Fruit fly (Drosophila melanogaster) whole organism, embryonic: ENCODE data around the gene Dmtn.

Source experiments
- Awh ChIP-seq: fragments of 200-800 bp; sonication (Bioruptor generic); IDR thresholded peaks from 2 replicates; pipeline ENCODE4, ENCODE4 v1.3.6; 2022; ENCODE audit warnings: missing biosample characterization, missing genetic modification characterization
- CG10267 ChIP-seq: fragments of 200-800 bp; sonication (Bioruptor generic); optimal IDR thresholded peaks from 2 replicates; lab custom pipeline; 2018; ENCODE audit warnings: missing biosample characterization, mild to moderate bottlenecking, missing genetic modification characterization, moderate library complexity
- CG11247 ChIP-seq: fragments of 200-800 bp; sonication (Bioruptor generic); IDR thresholded peaks from 2 replicates; pipeline ENCODE4 v1.3.6; 2022; ENCODE audit warnings: missing biosample characterization, missing genetic modification characterization
- CG11504 ChIP-seq: fragments of 200-800 bp; sonication (Bioruptor generic); optimal IDR thresholded peaks from 3 replicates; lab custom pipeline; 2019; ENCODE audit warnings: missing biosample characterization, mild to moderate bottlenecking, missing genetic modification characterization, moderate library complexity
- CG13775 ChIP-seq: fragments of 200-800 bp; sonication (Bioruptor generic); optimal IDR thresholded peaks from 3 replicates; lab custom pipeline; 2017; ENCODE audit warnings: missing biosample characterization, mild to moderate bottlenecking, missing genetic modification characterization
- CG15479 ChIP-seq: fragments of 200-800 bp; sonication (Bioruptor generic); optimal IDR thresholded peaks from 3 replicates; lab custom pipeline; 2019; ENCODE audit warnings: missing biosample characterization, mild to moderate bottlenecking, missing genetic modification characterization, moderate library complexity
- CG17385 ChIP-seq: fragments of 200-800 bp; sonication (Bioruptor generic); optimal IDR thresholded peaks from 3 replicates; lab custom pipeline; 2018; ENCODE audit warnings: missing biosample characterization, mild to moderate bottlenecking, missing genetic modification characterization
- CG2116 ChIP-seq: fragments of 200-800 bp; sonication (Bioruptor generic); optimal IDR thresholded peaks from 3 replicates; lab custom pipeline; 2018; ENCODE audit warnings: missing biosample characterization, mild to moderate bottlenecking, missing genetic modification characterization
- CG2889 ChIP-seq: fragments of 200-800 bp; sonication (Bioruptor generic); IDR thresholded peaks from 3 replicates; pipeline ENCODE4 v1.3.6; 2022; ENCODE audit warnings: missing biosample characterization, missing genetic modification characterization
- CG3065 ChIP-seq: fragments of 200-800 bp; sonication (Bioruptor generic); optimal IDR thresholded peaks from 2 replicates; lab custom pipeline; 2016; ENCODE audit warnings: missing biosample characterization, missing genetic modification characterization
- CG3163 ChIP-seq: fragments of 200-800 bp; sonication (Bioruptor generic); optimal IDR thresholded peaks from 3 replicates; lab custom pipeline; 2016; ENCODE audit warnings: missing biosample characterization, missing genetic modification characterization
- CG33557 ChIP-seq: fragments of 200-800 bp; sonication (Bioruptor generic); optimal IDR thresholded peaks from 2 replicates; lab custom pipeline; 2019; ENCODE audit warnings: missing biosample characterization, mild to moderate bottlenecking, missing genetic modification characterization, moderate library complexity
- CG3726 ChIP-seq: fragments of 200-800 bp; sonication (Bioruptor generic); IDR thresholded peaks from 3 replicates; pipeline ENCODE4, ENCODE4 v1.3.6; 2022; ENCODE audit warnings: missing biosample characterization, missing genetic modification characterization
- CG6254 ChIP-seq: fragments of 200-800 bp; sonication (Bioruptor generic); optimal IDR thresholded peaks from 3 replicates; lab custom pipeline; 2017; ENCODE audit warnings: mild to moderate bottlenecking, missing biosample characterization, missing genetic modification reagents, missing genetic modification characterization
- CG6654 ChIP-seq: fragments of 200-800 bp; sonication (Bioruptor generic); optimal IDR thresholded peaks from 2 replicates; lab custom pipeline; 2017; ENCODE audit warnings: missing biosample characterization, mild to moderate bottlenecking, missing genetic modification characterization
- CG6683 ChIP-seq: fragments of 200-800 bp; sonication (Bioruptor generic); optimal IDR thresholded peaks from 2 replicates; lab custom pipeline; 2017; ENCODE audit warnings: missing biosample characterization, mild to moderate bottlenecking, missing genetic modification characterization, missing genetic modification reagents
- CG7372 ChIP-seq: fragments of 200-800 bp; sonication (Bioruptor generic); IDR thresholded peaks from 2 replicates; pipeline ENCODE4 v1.3.6; 2022; ENCODE audit warnings: missing biosample characterization, missing genetic modification characterization
- CG7786 ChIP-seq: fragments of 200-800 bp; sonication (Bioruptor generic); optimal IDR thresholded peaks from 2 replicates; lab custom pipeline; 2016; ENCODE audit warnings: missing biosample characterization, missing genetic modification characterization
- CG8359 ChIP-seq: fragments of 200-800 bp; sonication (Bioruptor generic); optimal IDR thresholded peaks from 2 replicates; lab custom pipeline; 2017; ENCODE audit warnings: missing biosample characterization, mild to moderate bottlenecking, missing genetic modification characterization, borderline replicate concordance
- D19A ChIP-seq: fragments of 200-800 bp; optimal IDR thresholded peaks from 3 replicates; lab custom pipeline; 2019; ENCODE audit warnings: missing biosample characterization, mild to moderate bottlenecking, missing genetic modification characterization, moderate library complexity
- Doc3 ChIP-seq: fragments of 200-800 bp; sonication (Bioruptor generic); IDR thresholded peaks from 3 replicates; pipeline ENCODE4 v1.3.6; 2022; ENCODE audit warnings: missing biosample characterization, missing genetic modification characterization; ENCODE audit not compliant: partially characterized antibody
- Ets65A ChIP-seq: fragments of 200-800 bp; sonication (Bioruptor generic); peaks from one replicate; lab custom pipeline; 2016; ENCODE audit warnings: missing biosample characterization, missing genetic modification characterization
- Hr39 ChIP-seq: fragments of >200 bp; optimal IDR thresholded peaks from 2 replicates; lab custom pipeline; 2017
- MESR4 ChIP-seq: fragments of 200-800 bp; sonication (Bioruptor generic); optimal IDR thresholded peaks from 2 replicates; lab custom pipeline; 2018; ENCODE audit warnings: missing biosample characterization, mild to moderate bottlenecking, missing genetic modification characterization, moderate library complexity
- Six4 ChIP-seq: fragments of 200-800 bp; sonication (Bioruptor generic); optimal IDR thresholded peaks from 2 replicates; lab custom pipeline; 2016; ENCODE audit warnings: missing biosample characterization, missing genetic modification characterization
- Trl ChIP-seq, 3 experiments: fragments of >200 bp in 2 of 3; fragments of 200-800 bp in 1 of 3; sonication (Bioruptor generic) in 1 of 3; optimal IDR thresholded peaks; 2 replicates in 1 of 3; 3 replicates in 2 of 3; lab custom pipeline; 2016 to 2017; ENCODE audit warnings: missing biosample characterization in 1 of 3, missing genetic modification characterization in 1 of 3
- amos ChIP-seq: fragments of 200-800 bp; sonication (Bioruptor generic); IDR thresholded peaks from 2 replicates; pipeline ENCODE4 v1.3.6; 2022; ENCODE audit warnings: missing biosample characterization, missing genetic modification characterization; ENCODE audit not compliant: partially characterized antibody
- aop ChIP-seq: fragments of 200-800 bp; sonication (Bioruptor generic); IDR thresholded peaks from 2 replicates; pipeline ENCODE4 v1.3.6; 2022; ENCODE audit warnings: missing biosample characterization, missing genetic modification characterization
- ap ChIP-seq: fragments of 200-800 bp; sonication (Bioruptor generic); IDR thresholded peaks from 2 replicates; pipeline ENCODE4 v1.3.6; 2022; ENCODE audit warnings: missing biosample characterization, missing genetic modification characterization
- br ChIP-seq: fragments of >200 bp; optimal IDR thresholded peaks from 2 replicates; lab custom pipeline; 2017
- bsh ChIP-seq, 2 experiments: fragments of 200-800 bp; sonication (Bioruptor generic); optimal IDR thresholded peaks; 2 replicates each; lab custom pipeline; 2017 to 2018; ENCODE audit warnings: mild to moderate bottlenecking in 2 of 2, missing biosample characterization in 2 of 2, missing genetic modification characterization in 2 of 2, moderate library complexity in 1 of 2
- dpn ChIP-seq, 2 experiments: fragments of 200-800 bp; sonication (Bioruptor generic); optimal IDR thresholded peaks; 3 replicates each; lab custom pipeline; 2016; ENCODE audit warnings: missing biosample characterization in 2 of 2, missing genetic modification characterization in 2 of 2
- ems ChIP-seq: fragments of 200-800 bp; sonication (Bioruptor generic); optimal IDR thresholded peaks from 3 replicates; lab custom pipeline; 2016; ENCODE audit warnings: missing biosample characterization, missing genetic modification characterization
- eve ChIP-seq, 2 experiments: fragments of >200 bp; optimal IDR thresholded peaks; 2 replicates each; lab custom pipeline; 2017; ENCODE audit warnings: missing biosample characterization in 2 of 2, missing genetic modification characterization in 2 of 2
- exex ChIP-seq: fragments of 200-800 bp; sonication (Bioruptor generic); optimal IDR thresholded peaks from 4 replicates; lab custom pipeline; 2018; ENCODE audit warnings: missing biosample characterization, mild to moderate bottlenecking, missing genetic modification characterization, moderate library complexity
- eyg ChIP-seq: fragments of 200-800 bp; sonication (Bioruptor generic); optimal IDR thresholded peaks from 3 replicates; lab custom pipeline; 2016; ENCODE audit warnings: missing biosample characterization, missing genetic modification characterization
- ftz-f1 ChIP-seq: fragments of 200-800 bp; sonication (Bioruptor generic); optimal IDR thresholded peaks from 2 replicates; lab custom pipeline; 2016; ENCODE audit warnings: missing biosample characterization, missing genetic modification characterization
- gt ChIP-seq: fragments of 200-800 bp; sonication (Bioruptor generic); IDR thresholded peaks from 2 replicates; pipeline ENCODE4 v1.3.6; 2022; ENCODE audit warnings: missing biosample characterization, missing genetic modification characterization
- h ChIP-seq: fragments of >200 bp; optimal IDR thresholded peaks from 2 replicates; lab custom pipeline; 2017
- ham ChIP-seq: fragments of 200-800 bp; sonication (Bioruptor generic); IDR thresholded peaks from 2 replicates; pipeline ENCODE4 v1.3.6; 2022; ENCODE audit warnings: missing biosample characterization, missing genetic modification characterization
- hbn ChIP-seq: fragments of 200-800 bp; sonication (Bioruptor generic); IDR thresholded peaks from 2 replicates; pipeline ENCODE4 v1.3.6; 2022; ENCODE audit warnings: missing biosample characterization, missing genetic modification characterization; ENCODE audit not compliant: partially characterized antibody
- jumu ChIP-seq: fragments of 200-800 bp; sonication (Bioruptor generic); optimal IDR thresholded peaks from 3 replicates; lab custom pipeline; 2016; ENCODE audit warnings: missing biosample characterization, missing genetic modification characterization
- lbe ChIP-seq: fragments of 200-800 bp; sonication (Bioruptor generic); optimal IDR thresholded peaks from 2 replicates; lab custom pipeline; 2016; ENCODE audit warnings: missing biosample characterization, mild to moderate bottlenecking, missing genetic modification characterization
- onecut ChIP-seq: fragments of 200-800 bp; sonication (Bioruptor generic); IDR thresholded peaks from 2 replicates; pipeline ENCODE4 v1.3.6; 2022; ENCODE audit warnings: missing biosample characterization, missing genetic modification characterization
- sens ChIP-seq: fragments of 200-800 bp; sonication (Bioruptor generic); peaks from one replicate; lab custom pipeline; 2016; ENCODE audit warnings: missing biosample characterization, missing genetic modification characterization
- sens-2 ChIP-seq: fragments of 200-800 bp; sonication (Bioruptor generic); IDR thresholded peaks from 2 replicates; pipeline ENCODE4 v1.3.6; 2022; ENCODE audit warnings: missing biosample characterization, missing genetic modification characterization
- sima ChIP-seq: fragments of 200-800 bp; sonication (Bioruptor generic); optimal IDR thresholded peaks from 2 replicates; lab custom pipeline; 2016; ENCODE audit warnings: missing biosample characterization, missing genetic modification characterization
- trem ChIP-seq: fragments of 200-800 bp; optimal IDR thresholded peaks from 3 replicates; lab custom pipeline; 2019; ENCODE audit warnings: missing biosample characterization, mild to moderate bottlenecking, missing genetic modification characterization, moderate library complexity
- usp ChIP-seq: fragments of >200 bp; optimal IDR thresholded peaks from 2 replicates; lab custom pipeline; 2017; ENCODE audit warnings: missing biosample characterization, missing genetic modification characterization
- vvl ChIP-seq: fragments of 200-800 bp; sonication (Bioruptor generic); IDR thresholded peaks from 2 replicates; pipeline ENCODE4 v1.3.6; 2022; ENCODE audit warnings: missing biosample characterization, missing genetic modification characterization

Dmtn gene

DNA sequence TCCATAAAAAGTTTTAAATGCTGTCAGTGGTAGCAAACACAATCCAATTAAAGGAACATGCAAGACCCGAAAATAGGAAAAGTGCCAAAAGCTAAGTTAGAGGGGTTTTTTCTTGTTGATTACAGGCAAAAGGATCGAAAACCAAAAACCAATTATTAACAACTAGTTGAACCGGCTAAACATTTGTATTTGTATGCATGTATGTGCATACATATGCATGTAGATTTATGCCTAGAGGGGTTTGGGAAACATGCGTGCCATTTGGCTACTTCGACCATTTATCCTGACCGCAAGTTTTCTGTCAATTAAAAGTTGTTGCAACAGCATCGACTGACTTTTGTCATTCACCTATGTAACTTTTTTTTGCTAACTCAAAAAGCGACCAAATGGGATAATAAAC lies 2.8 kb upstream of the Dmtn start:
- TF ChIP-seq CG6654 (no peak), usp (GFP tag; lab: Kevin White, UChicago) (no peak), CG3065 (GFP tag; lab: Kevin White, UChicago) (no peak), Ets65A (GFP tag; lab: Kevin White, UChicago) (peak; percentile 69), ems (GFP tag; lab: Kevin White, UChicago) (no peak), CG10267 (no peak), CG11504 (tag; lab: Kevin White, UChicago) (no peak), ham (GFP tag; lab: Robert Waterston, UW) (no peak), CG33557 (GFP tag; lab: Kevin White, UChicago) (no peak), lbe (GFP tag; lab: Kevin White, UChicago) (no peak), CG8359 (GFP tag; lab: Kevin White, UChicago) (no peak), amos (GFP tag; lab: Robert Waterston, UW) (no peak), sens (GFP tag; lab: Kevin White, UChicago) (peak; percentile 50), hbn (GFP tag; lab: Robert Waterston, UW) (no peak), CG13775 (GFP tag; lab: Kevin White, UChicago) (no peak), ap (no peak), CG3726 (GFP tag; lab: Robert Waterston, UW) (0 out of 3 replicates have a peak, but pooled peaks have one; percentile 23)
- TF ChIP-seq, all 482 proteins: peak for 3

DNA sequence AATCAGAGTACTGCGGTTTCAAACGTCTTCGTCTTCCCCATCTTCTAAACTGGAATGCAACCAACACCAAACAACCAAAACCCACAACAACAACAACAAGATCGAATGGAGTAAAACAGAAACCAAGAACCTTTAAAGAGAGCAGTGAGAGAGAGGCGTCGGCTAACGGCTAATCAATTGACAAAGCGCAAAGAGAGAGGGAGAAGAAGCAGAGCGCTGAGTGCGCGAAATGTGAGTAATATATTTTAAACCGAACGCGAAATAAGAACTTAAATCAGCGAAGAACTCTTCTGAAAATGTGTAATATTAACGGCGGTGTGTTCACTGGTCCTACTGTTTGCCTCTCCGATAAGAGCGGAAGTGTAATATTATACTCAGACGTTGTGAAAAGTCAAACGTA lies 1.8 kb upstream of the Dmtn start:
- TF ChIP-seq CG15479 = peak; percentile 3
- no peak for TF ChIP-seq MESR4
- TF ChIP-seq onecut (GFP tag; lab: Robert Waterston, UW) = 0 out of 2 replicates have a peak, but pooled peaks have one; percentile 27
- peak; percentile 79 to 93 for TF ChIP-seq Trl (optimal IDR thresholded peaks at IDR 0.05; lab: Kevin White, UChicago)
- TF ChIP-seq Trl (GFP tag; optimal IDR thresholded peaks at IDR 0.05; lab: Kevin White, UChicago) = no peak
- no peak for TF ChIP-seq ftz-f1 (GFP tag; lab: Kevin White, UChicago)
- no peak for TF ChIP-seq h (lab: Kevin White, UChicago)
- no peak for TF ChIP-seq vvl (GFP tag; lab: Robert Waterston, UW)
- TF ChIP-seq CG11247 (GFP tag; lab: Robert Waterston, UW) = no peak
- peak; percentile 11 for TF ChIP-seq CG3163 (GFP tag; lab: Kevin White, UChicago)
- peak; percentile 4 for TF ChIP-seq exex (tag; lab: Kevin White, UChicago)
- no peak for TF ChIP-seq CG6683 (GFP tag; lab: Kevin White, UChicago)
- TF ChIP-seq trem (tag; lab: Kevin White, UChicago) = no peak
- TF ChIP-seq eve (GFP tag; optimal IDR thresholded peaks at IDR 0.05; lab: Kevin White, UChicago) = peak in 1 of 2 experiments; percentile 38
- TF ChIP-seq sima (GFP tag; lab: Kevin White, UChicago) = no peak
- peak; percentile 34 for TF ChIP-seq CG17385 (GFP tag; lab: Kevin White, UChicago)

DNA sequence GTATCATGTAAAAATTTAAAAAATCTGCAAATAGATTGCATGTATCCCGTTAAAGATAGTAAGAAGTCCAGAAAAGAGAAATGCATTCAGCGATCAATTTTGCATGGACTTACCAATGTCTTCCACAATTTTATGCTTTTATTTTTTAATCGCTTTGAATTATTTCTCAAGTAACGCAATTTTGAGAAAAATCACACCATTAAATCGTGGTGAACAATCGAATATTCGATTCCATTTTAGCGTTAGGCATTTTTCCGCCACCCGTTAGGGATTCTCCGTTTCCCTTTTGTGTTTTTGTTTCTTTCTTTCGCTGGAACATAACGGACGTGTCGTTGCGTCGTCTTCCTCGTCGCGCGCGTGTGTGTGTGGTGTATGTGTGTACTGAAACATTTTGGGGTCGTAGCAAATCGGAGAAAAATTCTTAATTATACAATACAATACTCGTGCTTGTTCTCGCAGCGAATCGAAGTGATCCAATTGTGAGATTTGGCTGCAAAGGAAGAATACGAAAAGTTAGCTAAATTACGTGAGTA lies 937 bp upstream of the Dmtn start, which contains the start of gene gpp:
gpp (plus strand) TSS at position 290 of the 533 bp plus-strand sequence.
- TF ChIP-seq CG7372 (GFP tag; lab: Robert Waterston, UW) (no peak), Doc3 (GFP tag; lab: Robert Waterston, UW) (no peak), CG10267 (peak; percentile 21), jumu (GFP tag; lab: Kevin White, UChicago) (no peak), CG2889 (GFP tag; lab: Robert Waterston, UW) (no peak), eyg (GFP tag; lab: Kevin White, UChicago) (no peak), D19A (no peak), CG2116 (GFP tag; lab: Kevin White, UChicago) (peak; percentile 59), dpn (GFP tag; optimal IDR thresholded peaks at IDR 0.05; lab: Kevin White, UChicago) (peak in 1 of 2 experiments; percentile 44), CG33557 (GFP tag; lab: Kevin White, UChicago) (no peak), CG6254 (GFP tag; lab: Kevin White, UChicago) (peak; percentile 21), CG7786 (no peak), aop (GFP tag; lab: Robert Waterston, UW) (no peak), sens-2 (GFP tag; lab: Robert Waterston, UW) (no peak), Six4 (GFP tag; lab: Kevin White, UChicago) (no peak), bsh (GFP tag; optimal IDR thresholded peaks at IDR 0.05; lab: Kevin White, UChicago) (no peak), gt (GFP tag; lab: Robert Waterston, UW) (no peak), Hr39 (no peak), br (lab: Kevin White, UChicago) (no peak), Awh (no peak)
